Fruit fly (Drosophila melanogaster) whole organism, pupa: Measurements from ENCODE around the gene CG16749.

ENCODE experiments used
- CG10348 ChIP-seq: fragments of 200-800 bp; sonication (Bioruptor generic); IDR thresholded peaks from 2 replicates; pipeline ENCODE4 v1.3.6; 2022; ENCODE audit warnings: missing biosample characterization, missing genetic modification characterization
- CG12605 ChIP-seq: fragments of 200-800 bp; sonication (Bioruptor generic); IDR thresholded peaks from 2 replicates; pipeline ENCODE4 v1.3.6; 2022; ENCODE audit warnings: missing biosample characterization, missing genetic modification characterization
- CG13204 ChIP-seq: fragments of 200-800 bp; sonication (Bioruptor generic); optimal IDR thresholded peaks from 2 replicates; lab custom pipeline; 2018; ENCODE audit warnings: missing biosample characterization, mild to moderate bottlenecking, missing genetic modification characterization, moderate library complexity
- CG14655 ChIP-seq: fragments of 200-800 bp; sonication (Bioruptor generic); optimal IDR thresholded peaks from 3 replicates; lab custom pipeline; 2017; ENCODE audit warnings: mild to moderate bottlenecking, missing biosample characterization, missing genetic modification reagents, missing genetic modification characterization
- CG15710 ChIP-seq: fragments of 200-800 bp; sonication (Bioruptor generic); optimal IDR thresholded peaks from 2 replicates; lab custom pipeline; 2018; ENCODE audit warnings: missing biosample characterization, mild to moderate bottlenecking, missing genetic modification characterization, moderate library complexity
- CG17806 ChIP-seq: fragments of 200-800 bp; sonication (Bioruptor generic); optimal IDR thresholded peaks from 2 replicates; lab custom pipeline; 2018; ENCODE audit warnings: missing biosample characterization, mild to moderate bottlenecking, missing genetic modification characterization, moderate library complexity
- CG32121 ChIP-seq: fragments of 200-800 bp; sonication (Bioruptor generic); IDR thresholded peaks from 2 replicates; pipeline ENCODE4 v1.3.6; 2022; ENCODE audit warnings: missing biosample characterization, missing genetic modification characterization
- CG34367 ChIP-seq: fragments of 200-800 bp; sonication (Bioruptor generic); optimal IDR thresholded peaks from 2 replicates; lab custom pipeline; 2018; ENCODE audit warnings: missing biosample characterization, mild to moderate bottlenecking, missing genetic modification characterization
- CG4496 ChIP-seq: fragments of 200-800 bp; sonication (Bioruptor generic); IDR thresholded peaks from 3 replicates; pipeline ENCODE4 v1.3.6; 2022; ENCODE audit warnings: missing biosample characterization, missing genetic modification characterization
- CG8159 ChIP-seq: fragments of 200-800 bp; sonication (Bioruptor generic); optimal IDR thresholded peaks from 3 replicates; lab custom pipeline; 2018; ENCODE audit warnings: missing biosample characterization, mild to moderate bottlenecking, missing genetic modification characterization, moderate library complexity
- CG8301 ChIP-seq: fragments of 200-800 bp; sonication (Bioruptor generic); optimal IDR thresholded peaks from 2 replicates; lab custom pipeline; 2018; ENCODE audit warnings: missing biosample characterization, mild to moderate bottlenecking, missing genetic modification characterization
- CG9948 ChIP-seq: fragments of 200-800 bp; sonication (Bioruptor generic); optimal IDR thresholded peaks from 2 replicates; lab custom pipeline; 2018; ENCODE audit warnings: missing biosample characterization, mild to moderate bottlenecking, missing genetic modification characterization, moderate library complexity
- D1 ChIP-seq: fragments of 200-800 bp; sonication (Bioruptor generic); optimal IDR thresholded peaks from 2 replicates; lab custom pipeline; 2018; ENCODE audit warnings: missing biosample characterization, mild to moderate bottlenecking, missing genetic modification characterization, moderate library complexity
- EcR ChIP-seq: fragments of 200-800 bp; sonication (Bioruptor generic); optimal IDR thresholded peaks from 3 replicates; lab custom pipeline; 2019; ENCODE audit warnings: missing biosample characterization, missing genetic modification characterization, mild to moderate bottlenecking, moderate library complexity, missing genetic modification reagents
- Ets98B ChIP-seq: fragments of 200-800 bp; sonication (Bioruptor generic); IDR thresholded peaks from 2 replicates; pipeline ENCODE4 v1.3.6; 2022; ENCODE audit warnings: missing biosample characterization, missing genetic modification characterization
- Pif1A ChIP-seq: fragments of 200-800 bp; sonication (Bioruptor generic); optimal IDR thresholded peaks from 3 replicates; lab custom pipeline; 2016; ENCODE audit warnings: missing biosample characterization, missing genetic modification characterization
- Pif1B ChIP-seq: fragments of 200-800 bp; sonication (Bioruptor generic); optimal IDR thresholded peaks from 3 replicates; lab custom pipeline; 2016; ENCODE audit warnings: missing biosample characterization, missing genetic modification characterization
- Snoo ChIP-seq: fragments of 200-800 bp; sonication (Bioruptor generic); optimal IDR thresholded peaks from 3 replicates; lab custom pipeline; 2017; ENCODE audit warnings: missing biosample characterization, mild to moderate bottlenecking, missing genetic modification characterization, inconsistent platforms
- fd96Ca ChIP-seq: fragments of 200-800 bp; sonication (Bioruptor generic); IDR thresholded peaks from 3 replicates; pipeline ENCODE4 v1.3.6; 2022; ENCODE audit warnings: missing biosample characterization, missing genetic modification characterization
- gl ChIP-seq: fragments of 200-800 bp; sonication (Bioruptor generic); optimal IDR thresholded peaks from 2 replicates; lab custom pipeline; 2018; ENCODE audit warnings: missing biosample characterization, mild to moderate bottlenecking, missing genetic modification characterization
- rn ChIP-seq: fragments of 200-800 bp; sonication (Bioruptor generic); IDR thresholded peaks from 2 replicates; pipeline ENCODE4 v1.3.6; 2022; ENCODE audit warnings: missing biosample characterization, missing genetic modification characterization

The CG16749 gene

dm6 chr3R:9341189-9342012, 9.7 kb upstream of the CG16749 start:
- TF ChIP-seq CG14655, result peak; percentile 86
- peak; percentile 75 for TF ChIP-seq CG34367
- TF ChIP-seq rn, result peak; percentile 37; the same call in 1 of the 2 replicates
- TF ChIP-seq Snoo (tag; lab: Kevin White, UChicago), result peak; percentile 80
- peak; percentile 82 for TF ChIP-seq Pif1B (GFP tag; lab: Kevin White, UChicago)
- TF ChIP-seq CG8301, result peak; percentile 83
- peak; percentile 86 for TF ChIP-seq CG15710 (tag; lab: Kevin White, UChicago)
- TF ChIP-seq CG4496, result peak; percentile 80
- peak; percentile 56 for TF ChIP-seq CG32121 (GFP tag; lab: Robert Waterston, UW)
- TF ChIP-seq Pif1A, result peak; percentile 80
- peak; percentile 74 for TF ChIP-seq CG17806
- TF ChIP-seq gl (tag; lab: Kevin White, UChicago), result peak; percentile 59
- peak; percentile 40 for TF ChIP-seq CG12605
- TF ChIP-seq CG13204, result peak; percentile 72
- TF ChIP-seq D1 (tag; lab: Kevin White, UChicago), result peak; percentile 31
- TF ChIP-seq EcR (GFP tag; lab: Kevin White, UChicago), result peak; percentile 44
- TF ChIP-seq fd96Ca (GFP tag; lab: Robert Waterston, UW), result peak; percentile 71; the same call in 1 of the 3 replicates
- peak; percentile 89 for TF ChIP-seq CG8159
- peak; percentile 74 for TF ChIP-seq CG9948 (tag; lab: Kevin White, UChicago)
- no peak for TF ChIP-seq CG10348
- peak; percentile 67 for TF ChIP-seq Ets98B
- TF ChIP-seq, all 21 proteins: peak for 20

dm6 chr3R:9340425-9341188, 8.9 kb upstream of the CG16749 start:
- TF ChIP-seq EcR (GFP tag; lab: Kevin White, UChicago) (no peak), CG17806 (peak; percentile 76), gl (tag; lab: Kevin White, UChicago) (peak; percentile 65), Ets98B (peak; percentile 60), CG14655 (peak; percentile 91), CG9948 (tag; lab: Kevin White, UChicago) (peak; percentile 82), CG4496 (peak; percentile 86), CG10348 (no peak), Pif1B (GFP tag; lab: Kevin White, UChicago) (peak; percentile 60), CG13204 (peak; percentile 44), Snoo (tag; lab: Kevin White, UChicago) (peak; percentile 84), D1 (tag; lab: Kevin White, UChicago) (peak; percentile 89), CG34367 (peak; percentile 79), fd96Ca (GFP tag; lab: Robert Waterston, UW) (peak; percentile 74; the same call in 2 of the 3 replicates), CG8159 (peak; percentile 88), rn (peak; percentile 35; the same call in 1 of the 2 replicates), CG8301 (peak; percentile 85), Pif1A (peak; percentile 48), CG32121 (GFP tag; lab: Robert Waterston, UW) (peak; percentile 77), CG12605 (peak; percentile 26; the same call in 1 of the 2 replicates), CG15710 (tag; lab: Kevin White, UChicago) (peak; percentile 83)

- TF ChIP-seq D1 (tag; lab: Kevin White, UChicago) (no peak), CG8301 (no peak), EcR (GFP tag; lab: Kevin White, UChicago) (no peak), CG17806 (no peak), Snoo (tag; lab: Kevin White, UChicago) (no peak), CG9948 (tag; lab: Kevin White, UChicago) (no peak), Ets98B (no peak), Pif1A (no peak), fd96Ca (GFP tag; lab: Robert Waterston, UW) (no peak), CG4496 (no peak), CG15710 (tag; lab: Kevin White, UChicago) (no peak), CG32121 (GFP tag; lab: Robert Waterston, UW) (no peak), rn (no peak), CG14655 (no peak), CG34367 (no peak), Pif1B (GFP tag; lab: Kevin White, UChicago) (no peak), CG10348 (no peak), CG12605 (no peak), gl (tag; lab: Kevin White, UChicago) (no peak)
- TF ChIP-seq, all 21 proteins: peak for 0
Measured at dm6 chr3R:9340076-9340315, 8.3 kb upstream of the CG16749 start, which contains the start of gene drn. Gene drn (plus strand): TSS chr3R:9340216.

- TF ChIP-seq CG14655 (peak; percentile 85), CG12605 (peak; percentile 36; the same call in 1 of the 2 replicates), gl (tag; lab: Kevin White, UChicago) (peak; percentile 13), CG32121 (GFP tag; lab: Robert Waterston, UW) (peak; percentile 66), CG9948 (tag; lab: Kevin White, UChicago) (peak; percentile 86), CG15710 (tag; lab: Kevin White, UChicago) (peak; percentile 72), D1 (tag; lab: Kevin White, UChicago) (peak; percentile 67), rn (0 out of 2 replicates have a peak, but pooled peaks have one; percentile 5), CG4496 (peak; percentile 57; the same call in 1 of the 3 replicates), EcR (GFP tag; lab: Kevin White, UChicago) (peak; percentile 47), CG8159 (peak; percentile 80), Pif1A (peak; percentile 70), Snoo (tag; lab: Kevin White, UChicago) (peak; percentile 50), CG34367 (peak; percentile 79), CG17806 (peak; percentile 81), CG10348 (no peak), CG8301 (peak; percentile 85), fd96Ca (GFP tag; lab: Robert Waterston, UW) (no peak; the same call in 2 of the 3 replicates), Ets98B (peak; percentile 38; the same call in 1 of the 2 replicates), CG13204 (no peak), Pif1B (GFP tag; lab: Kevin White, UChicago) (peak; percentile 44)
Measured at dm6 chr3R:9339176-9340075, 7.7 kb upstream of the CG16749 start.
